Fruit fly (Drosophila melanogaster) whole organism, pupa: ENCODE data around the gene CG8034.

Experiments
- CG10348 ChIP-seq: fragments of 200-800 bp; sonication (Bioruptor generic); IDR thresholded peaks from 2 replicates; pipeline ENCODE4 v1.3.6; 2022; ENCODE audit warnings: missing biosample characterization, missing genetic modification characterization
- CG32121 ChIP-seq: fragments of 200-800 bp; sonication (Bioruptor generic); IDR thresholded peaks from 2 replicates; pipeline ENCODE4 v1.3.6; 2022; ENCODE audit warnings: missing biosample characterization, missing genetic modification characterization
- Pif1A ChIP-seq: fragments of 200-800 bp; sonication (Bioruptor generic); optimal IDR thresholded peaks from 3 replicates; lab custom pipeline; 2016; ENCODE audit warnings: missing biosample characterization, missing genetic modification characterization

DNA sequence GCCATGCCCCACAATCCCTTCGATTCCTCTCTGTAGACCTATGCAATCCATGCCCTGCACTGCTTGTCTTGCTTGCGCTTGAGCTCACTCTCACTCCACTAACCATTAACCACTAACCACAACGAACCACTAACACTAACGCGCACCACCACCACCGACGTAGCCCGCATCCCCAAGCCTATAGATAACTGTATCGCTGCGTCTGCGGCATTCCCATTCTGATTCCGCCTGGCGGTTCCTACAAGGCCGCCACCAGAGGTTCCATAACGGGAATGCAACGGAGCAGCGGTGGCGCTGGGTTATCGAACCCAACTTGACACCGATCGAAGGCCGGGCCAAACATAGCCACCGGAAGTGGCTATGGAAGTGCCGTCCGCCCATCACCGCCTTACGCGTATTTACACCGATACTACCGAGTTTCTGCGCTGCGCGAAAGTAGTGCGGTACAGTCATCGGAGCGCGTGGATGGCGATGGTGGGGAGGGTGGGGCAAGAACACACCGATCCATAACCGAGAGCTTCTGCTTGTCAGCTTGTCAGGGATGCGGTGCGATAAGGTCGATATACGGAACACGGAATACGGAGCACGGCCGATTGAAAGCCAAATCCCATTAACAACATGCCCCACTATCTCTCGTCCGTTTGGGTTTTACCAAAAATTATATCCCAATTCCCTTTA lies 32.0 kb downstream of the CG8034 start:
- TF ChIP-seq Pif1A = no peak
- TF ChIP-seq CG32121 (GFP tag; lab: Robert Waterston, UW) = no peak
- no peak for TF ChIP-seq CG10348
